Worm (Caenorhabditis elegans) whole organism, L3 larva: Measurements from ENCODE around the gene Y50D4B.2.

ENCODE experiments used
- ceh-82 ChIP-seq: fragments of 150-350 bp; optimal IDR thresholded peaks from 2 replicates; lab custom pipeline; 2014; ENCODE audit warnings: missing biosample characterization, missing genetic modification characterization
- fkh-10 ChIP-seq: sonication (generic microtip); optimal IDR thresholded peaks from 2 replicates; lab custom pipeline; 2017; ENCODE audit warnings: missing biosample characterization, missing genetic modification reagents, missing genetic modification characterization
- fos-1 ChIP-seq: fragments of 150-350 bp; optimal IDR thresholded peaks from 2 replicates; lab custom pipeline; 2014; ENCODE audit warnings: missing biosample characterization, missing genetic modification characterization
- jun-1 ChIP-seq: fragments of 150-350 bp; optimal IDR thresholded peaks from 2 replicates; lab custom pipeline; 2014; ENCODE audit warnings: missing biosample characterization, missing genetic modification reagents, missing genetic modification characterization
- nfya-1 ChIP-seq: sonication (generic microtip); optimal IDR thresholded peaks from 2 replicates; lab custom pipeline; 2017; ENCODE audit warnings: missing genetic modification characterization, mild to moderate bottlenecking, missing compliant biosample characterization, antibody characterized with exemption, moderate library complexity; ENCODE audit not compliant: insufficient read depth
- nhr-237 ChIP-seq: fragments of 150-350 bp; optimal IDR thresholded peaks from 2 replicates; lab custom pipeline; 2014; ENCODE audit warnings: missing biosample characterization, missing genetic modification characterization
- nhr-28 ChIP-seq: fragments of 150-350 bp; optimal IDR thresholded peaks from 2 replicates; lab custom pipeline; 2014; ENCODE audit warnings: missing biosample characterization, missing genetic modification characterization
- pha-4 ChIP-seq: fragments of 150-350 bp; optimal IDR thresholded peaks from 2 replicates; lab custom pipeline; 2014; ENCODE audit warnings: missing biosample characterization, missing genetic modification reagents, missing genetic modification characterization
- pqm-1 ChIP-seq: fragments of 150-350 bp; optimal IDR thresholded peaks from 2 replicates; lab custom pipeline; 2017; ENCODE audit warnings: missing biosample characterization, missing genetic modification characterization, inconsistent platforms
- snpc-4 ChIP-seq: fragments of 150-350 bp; optimal IDR thresholded peaks from 2 replicates; lab custom pipeline; 2014; ENCODE audit warnings: missing biosample characterization, missing genetic modification characterization
- unc-39 ChIP-seq: sonication (generic microtip); optimal IDR thresholded peaks from 4 replicates; lab custom pipeline; 2017; ENCODE audit warnings: missing biosample characterization, missing genetic modification characterization
- ztf-11 ChIP-seq: fragments of 150-350 bp; optimal IDR thresholded peaks from 2 replicates; lab custom pipeline; 2014; ENCODE audit warnings: missing biosample characterization, missing genetic modification characterization

ce11 chrV:1153387-1153786 is 53.0 kb downstream of the Y50D4B.2 start:
- no peak for TF ChIP-seq nfya-1 (tag; lab: Kevin White, UChicago)
- TF ChIP-seq ztf-11 (tag; lab: Kevin White, UChicago) = no peak
- no peak for TF ChIP-seq fkh-10 (GFP tag; lab: Kevin White, UChicago)
- TF ChIP-seq nhr-28 = no peak
- TF ChIP-seq jun-1 (tag; lab: Kevin White, UChicago) = no peak
- no peak for TF ChIP-seq pha-4 (tag; lab: Kevin White, UChicago)
- TF ChIP-seq ceh-82 (tag; lab: Kevin White, UChicago) = no peak
- no peak for TF ChIP-seq unc-39 (tag; lab: Kevin White, UChicago)
- TF ChIP-seq nhr-237 (tag; lab: Kevin White, UChicago) = no peak
- TF ChIP-seq snpc-4 (tag; lab: Kevin White, UChicago) = no peak
- TF ChIP-seq pqm-1 (tag; lab: Kevin White, UChicago) = no peak
- no peak for TF ChIP-seq fos-1 (tag; lab: Kevin White, UChicago)
